Fruit fly (Drosophila melanogaster): ENCODE measurements around the gene Rtel1.

Rtel1 gene

DNA sequence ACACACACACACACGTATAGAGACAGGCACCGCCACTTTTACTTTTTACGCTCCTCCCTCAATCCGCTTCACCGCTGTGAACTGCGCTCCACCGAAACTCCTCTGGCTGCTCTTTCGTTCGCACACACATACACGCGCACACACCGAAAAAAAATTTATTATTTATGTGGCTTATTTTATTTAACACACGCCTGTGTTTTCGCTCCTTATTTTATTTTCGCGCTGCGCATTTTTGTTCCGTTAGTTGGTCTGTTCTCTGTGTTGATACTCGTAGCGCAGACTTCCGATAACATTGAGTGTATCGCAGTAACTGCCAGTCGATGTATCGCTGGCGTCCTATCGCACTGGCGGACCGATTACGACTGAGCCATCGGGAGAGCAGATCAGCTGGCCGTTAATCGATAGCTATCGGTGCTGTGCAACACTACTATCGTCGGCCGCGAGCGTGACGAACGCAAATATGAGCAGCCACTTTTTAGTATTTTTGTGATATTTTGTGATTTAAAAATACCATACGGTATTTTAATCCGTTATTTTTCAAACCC lies 9.8 kb upstream of the Rtel1 start, which contains the start of gene Snx27 (continued):
- TF ChIP-seq mam (GFP tag; optimal IDR thresholded peaks at IDR 0.05): peak; percentile 73
- peak; percentile 100 for TF ChIP-seq CG42726 (GFP tag; IDR thresholded peaks at IDR 0.05; ENCODE audit: partially characterized antibody)
- TF ChIP-seq z (GFP tag; IDR thresholded peaks at IDR 0.05): no peak
- TF ChIP-seq Camta (GFP tag; optimal IDR thresholded peaks at IDR 0.05): peak; percentile 6
- peak; percentile 79 for TF ChIP-seq lbe (GFP tag; optimal IDR thresholded peaks at IDR 0.05)
- TF ChIP-seq CG8924 (tag; optimal IDR thresholded peaks at IDR 0.05): peak; percentile 43
- TF ChIP-seq chif (GFP tag; optimal IDR thresholded peaks at IDR 0.05): peak; percentile 23 to 25
- TF ChIP-seq Gug (GFP tag; IDR thresholded peaks at IDR 0.05): peak; percentile 58; the same call in 1 of the 4 replicates
- TF ChIP-seq Jarid2 (GFP tag; optimal IDR thresholded peaks at IDR 0.05): peak; percentile 78
- peak; percentile 99 for TF ChIP-seq pzg (GFP tag; optimal IDR thresholded peaks at IDR 0.05)
- peak; percentile 30 for TF ChIP-seq slou (GFP tag; optimal IDR thresholded peaks at IDR 0.05)
- peak; percentile 6 for TF ChIP-seq CG18262 (tag; optimal IDR thresholded peaks at IDR 0.05)
- TF ChIP-seq amos (GFP tag; IDR thresholded peaks at IDR 0.05; ENCODE audit: partially characterized antibody): peak; percentile 100
- peak; percentile 99 for TF ChIP-seq hbn (GFP tag; IDR thresholded peaks at IDR 0.05; ENCODE audit: partially characterized antibody)
- no peak for TF ChIP-seq bigmax (GFP tag; optimal IDR thresholded peaks at IDR 0.05)
- TF ChIP-seq NK7.1 (GFP tag; optimal IDR thresholded peaks at IDR 0.05): no peak
- no peak for TF ChIP-seq nerfin-1 (tag; optimal IDR thresholded peaks at IDR 0.05)
- TF ChIP-seq Nf-YB (GFP tag; optimal IDR thresholded peaks at IDR 0.05): peak; percentile 4
- peak; percentile 99 for TF ChIP-seq inv (GFP tag; IDR thresholded peaks at IDR 0.05; ENCODE audit: partially characterized antibody)
- peak; percentile 84 for TF ChIP-seq Dbx (GFP tag; IDR thresholded peaks at IDR 0.05)
- TF ChIP-seq pho (GFP tag; optimal IDR thresholded peaks at IDR 0.05): peak; percentile 73
- no peak for TF ChIP-seq CG12299 (tag; optimal IDR thresholded peaks at IDR 0.05)
- TF ChIP-seq Atf6 (GFP tag; IDR thresholded peaks at IDR 0.05): 0 out of 2 replicates have a peak, but pooled peaks have one; percentile 8
- peak; percentile 97 for TF ChIP-seq gsb-n (tag; optimal IDR thresholded peaks at IDR 0.05)
- TF ChIP-seq klu (GFP tag; IDR thresholded peaks at IDR 0.05): peak; percentile 11
- TF ChIP-seq Nf-YC (tag; optimal IDR thresholded peaks at IDR 0.05): peak; percentile 8
- TF ChIP-seq Side (GFP tag; optimal IDR thresholded peaks at IDR 0.05): peak; percentile 30
- no peak for TF ChIP-seq CG4328 (GFP tag; optimal IDR thresholded peaks at IDR 0.05)
- peak; percentile 5 for TF ChIP-seq CG15479 (GFP tag; optimal IDR thresholded peaks at IDR 0.05)
- TF ChIP-seq CG11504 (tag; optimal IDR thresholded peaks at IDR 0.05): peak; percentile 54
- TF ChIP-seq CG10147 (GFP tag; optimal IDR thresholded peaks at IDR 0.05): no peak
- TF ChIP-seq CG17385 (GFP tag; optimal IDR thresholded peaks at IDR 0.05): peak; percentile 17
- no peak for TF ChIP-seq Bdp1 (GFP tag; optimal IDR thresholded peaks at IDR 0.05)
- TF ChIP-seq CoRest (tag; optimal IDR thresholded peaks at IDR 0.05): peak; percentile 53
- TF ChIP-seq Fer3 (tag; optimal IDR thresholded peaks at IDR 0.05): peak; percentile 9
- TF ChIP-seq Dp (GFP tag; optimal IDR thresholded peaks at IDR 0.05): peak; percentile 70
- peak; percentile 45 for TF ChIP-seq CG4617 (GFP tag; optimal IDR thresholded peaks at IDR 0.05; ENCODE audit: borderline replicate concordance)
- peak; percentile 67 for TF ChIP-seq jumu (GFP tag; optimal IDR thresholded peaks at IDR 0.05)
- TF ChIP-seq prd (optimal IDR thresholded peaks at IDR 0.05): no peak
- TF ChIP-seq prd (GFP tag; IDR thresholded peaks at IDR 0.05): peak; percentile 69
- TF ChIP-seq CG1792 (GFP tag; optimal IDR thresholded peaks at IDR 0.05): peak; percentile 32
- no peak for TF ChIP-seq MTF-1 (GFP tag; optimal IDR thresholded peaks at IDR 0.05; ENCODE audit: borderline replicate concordance)
- peak; percentile 32 for TF ChIP-seq CG4707 (GFP tag; optimal IDR thresholded peaks at IDR 0.05)
- peak; percentile 58 for TF ChIP-seq lilli (GFP tag; optimal IDR thresholded peaks at IDR 0.05)
- TF ChIP-seq salm (tag; optimal IDR thresholded peaks at IDR 0.05): peak; percentile 17
- no peak for TF ChIP-seq CG7745 (tag; optimal IDR thresholded peaks at IDR 0.05)
- TF ChIP-seq CG13624 (GFP tag; optimal IDR thresholded peaks at IDR 0.05): peak; percentile 75
- peak; percentile 25 for TF ChIP-seq PHDP (tag; optimal IDR thresholded peaks at IDR 0.05)
- 0 out of 2 replicates have a peak, but pooled peaks have one; percentile 24 for TF ChIP-seq Xrp1 (GFP tag; IDR thresholded peaks at IDR 0.05)

Data from whole organism, embryonic.